Fruit fly (Drosophila melanogaster): ENCODE measurements around the gene CG12213.

DNA sequence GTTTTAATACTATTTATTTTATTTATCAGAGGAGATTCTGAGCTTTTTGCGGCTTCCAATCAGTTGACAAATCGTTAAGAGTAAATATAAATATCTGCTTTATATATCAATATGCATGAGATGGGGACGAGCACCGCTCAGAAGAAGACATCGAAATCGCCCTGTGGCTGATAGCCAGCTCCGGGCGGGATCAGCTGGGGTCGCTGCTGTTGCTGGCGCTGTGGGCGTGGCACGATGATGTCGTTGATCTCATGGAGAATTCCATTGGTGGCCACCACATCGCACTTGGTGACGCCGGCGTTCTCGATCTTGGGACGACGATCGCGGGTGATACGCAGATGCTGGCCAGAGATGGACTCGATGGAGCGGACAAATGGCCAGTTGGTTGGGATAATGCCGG is 17.4 kb upstream of the CG12213 start:
- TF ChIP-seq CG11294 (GFP tag; IDR thresholded peaks at IDR 0.05), result no peak
- no peak for TF ChIP-seq CG6276 (GFP tag; optimal IDR thresholded peaks at IDR 0.05)
- no peak for TF ChIP-seq CG32006 (GFP tag; optimal IDR thresholded peaks at IDR 0.05)
- no peak for TF ChIP-seq topi (GFP tag; optimal IDR thresholded peaks at IDR 0.05)
- TF ChIP-seq Lpt (GFP tag; optimal IDR thresholded peaks at IDR 0.05), result no peak
- TF ChIP-seq CG15336 (GFP tag; IDR thresholded peaks at IDR 0.05), result no peak
- TF ChIP-seq Smox (GFP tag; optimal IDR thresholded peaks at IDR 0.05), result no peak
- no peak for TF ChIP-seq OdsH (GFP tag; optimal IDR thresholded peaks at IDR 0.05)
- no peak for TF ChIP-seq dac (GFP tag; optimal IDR thresholded peaks at IDR 0.05)
- TF ChIP-seq fkh (GFP tag; optimal IDR thresholded peaks at IDR 0.05), result no peak
- no peak for TF ChIP-seq Hr4 (GFP tag; optimal IDR thresholded peaks at IDR 0.05)

Data from whole organism, prepupa.